Fruit fly (Drosophila melanogaster) whole organism, embryonic: ENCODE results near the gene Cp7Fa.

Experiments
- CG10209 ChIP-seq: fragments of 200-800 bp; sonication (Bioruptor generic); optimal IDR thresholded peaks from 3 replicates; lab custom pipeline; 2017; ENCODE audit warnings: missing biosample characterization, mild to moderate bottlenecking, missing genetic modification characterization, missing genetic modification reagents
- CG10274 ChIP-seq: fragments of 200-800 bp; sonication (Bioruptor generic); optimal IDR thresholded peaks from 3 replicates; lab custom pipeline; 2017; ENCODE audit warnings: missing biosample characterization, mild to moderate bottlenecking, missing genetic modification characterization
- CG10431 ChIP-seq: fragments of 200-800 bp; sonication (Bioruptor generic); optimal IDR thresholded peaks from 3 replicates; lab custom pipeline; 2018; ENCODE audit warnings: missing biosample characterization, mild to moderate bottlenecking, missing genetic modification characterization
- CG11456 ChIP-seq: fragments of 200-800 bp; sonication (Bioruptor generic); IDR thresholded peaks from 3 replicates; pipeline ENCODE4 v1.3.6; 2022; ENCODE audit warnings: missing biosample characterization, missing genetic modification characterization
- CG11723 ChIP-seq: fragments of 200-800 bp; sonication (Bioruptor generic); optimal IDR thresholded peaks from 2 replicates; lab custom pipeline; 2017; ENCODE audit warnings: missing biosample characterization, mild to moderate bottlenecking, missing genetic modification characterization
- CG12155 ChIP-seq: fragments of 200-800 bp; sonication (Bioruptor generic); optimal IDR thresholded peaks from 3 replicates; lab custom pipeline; 2016; ENCODE audit warnings: missing biosample characterization, missing genetic modification characterization
- CG12236 ChIP-seq: fragments of 200-800 bp; sonication (Bioruptor generic); optimal IDR thresholded peaks from 2 replicates; lab custom pipeline; 2016; ENCODE audit warnings: missing biosample characterization, missing genetic modification characterization
- CG13123 ChIP-seq: fragments of 200-800 bp; sonication (Bioruptor generic); optimal IDR thresholded peaks from 2 replicates; lab custom pipeline; 2016; ENCODE audit warnings: missing biosample characterization, missing genetic modification characterization
- CG13894 ChIP-seq: fragments of 200-800 bp; sonication (Bioruptor generic); optimal IDR thresholded peaks from 3 replicates; lab custom pipeline; 2018; ENCODE audit warnings: missing biosample characterization, mild to moderate bottlenecking, missing genetic modification characterization, moderate library complexity
- CG1647 ChIP-seq: fragments of 200-800 bp; sonication (Bioruptor generic); optimal IDR thresholded peaks from 3 replicates; lab custom pipeline; 2016; ENCODE audit warnings: missing biosample characterization, missing genetic modification characterization
- CG16863 ChIP-seq: fragments of 200-800 bp; sonication (Bioruptor generic); optimal IDR thresholded peaks from 3 replicates; lab custom pipeline; 2016; ENCODE audit warnings: missing biosample characterization, missing genetic modification characterization
- CG17186 ChIP-seq: fragments of 200-800 bp; sonication (Bioruptor generic); optimal IDR thresholded peaks from 3 replicates; lab custom pipeline; 2017; ENCODE audit warnings: missing biosample characterization, missing genetic modification reagents, missing genetic modification characterization
- CG17568 ChIP-seq: fragments of 200-800 bp; sonication (Bioruptor generic); optimal IDR thresholded peaks from 2 replicates; lab custom pipeline; 2018; ENCODE audit warnings: missing biosample characterization, mild to moderate bottlenecking, missing genetic modification characterization, moderate library complexity
- CG18599 ChIP-seq: fragments of 200-800 bp; sonication (Bioruptor generic); optimal IDR thresholded peaks from 3 replicates; lab custom pipeline; 2017; ENCODE audit warnings: missing biosample characterization, missing genetic modification characterization, mild to moderate bottlenecking, moderate library complexity, missing genetic modification reagents
- CG2116 ChIP-seq: fragments of 200-800 bp; sonication (Bioruptor generic); optimal IDR thresholded peaks from 3 replicates; lab custom pipeline; 2018; ENCODE audit warnings: missing biosample characterization, mild to moderate bottlenecking, missing genetic modification characterization
- CG2129 ChIP-seq: fragments of 200-800 bp; sonication (Bioruptor generic); IDR thresholded peaks from 2 replicates; pipeline ENCODE4 v1.3.6; 2022; ENCODE audit warnings: missing biosample characterization, missing genetic modification characterization; ENCODE audit not compliant: partially characterized antibody
- CG4360 ChIP-seq: fragments of 200-800 bp; sonication (Bioruptor generic); IDR thresholded peaks from 2 replicates; pipeline ENCODE4 v1.3.6; 2022; ENCODE audit warnings: missing biosample characterization, missing genetic modification characterization
- CG6175 ChIP-seq: fragments of 200-800 bp; sonication (Bioruptor generic); IDR thresholded peaks from 3 replicates; pipeline ENCODE4 v1.3.6; 2022; ENCODE audit warnings: missing biosample characterization, missing genetic modification characterization
- CG6272 ChIP-seq: fragments of 200-800 bp; sonication (Bioruptor generic); IDR thresholded peaks from 2 replicates; pipeline ENCODE4 v1.3.6; 2022; ENCODE audit warnings: missing biosample characterization, missing genetic modification characterization
- CG7745 ChIP-seq: fragments of 200-800 bp; sonication (Bioruptor generic); optimal IDR thresholded peaks from 2 replicates; lab custom pipeline; 2018; ENCODE audit warnings: missing biosample characterization, mild to moderate bottlenecking, missing genetic modification characterization, moderate library complexity
- CG8290 ChIP-seq, 3 experiments: fragments of 200-800 bp; sonication (Bioruptor generic); optimal IDR thresholded peaks; 2 replicates each; lab custom pipeline; 2016 to 2019; ENCODE audit warnings: missing biosample characterization in 3 of 3, missing genetic modification characterization in 3 of 3, mild to moderate bottlenecking in 2 of 3, moderate library complexity in 1 of 3
- CG8359 ChIP-seq: fragments of 200-800 bp; sonication (Bioruptor generic); optimal IDR thresholded peaks from 2 replicates; lab custom pipeline; 2017; ENCODE audit warnings: missing biosample characterization, mild to moderate bottlenecking, missing genetic modification characterization, borderline replicate concordance
- CTCF ChIP-seq: fragments of 200-800 bp; sonication (Bioruptor generic); optimal IDR thresholded peaks from 2 replicates; lab custom pipeline; 2017; ENCODE audit warnings: missing biosample characterization, mild to moderate bottlenecking, missing genetic modification characterization, moderate library complexity
- CkIIα-i1 ChIP-seq: fragments of 200-800 bp; sonication (Bioruptor generic); IDR thresholded peaks from 2 replicates; pipeline ENCODE4 v1.3.6; 2022; ENCODE audit warnings: missing biosample characterization, missing genetic modification characterization
- D ChIP-seq, 2 experiments: fragments of 200-800 bp in 1 of 2; fragments of >200 bp in 1 of 2; sonication (Bioruptor generic) in 1 of 2; optimal IDR thresholded peaks; 2 replicates in 1 of 2; 3 replicates in 1 of 2; lab custom pipeline; 2017; ENCODE audit warnings: mild to moderate bottlenecking in 1 of 2, missing biosample characterization in 1 of 2, missing genetic modification characterization in 1 of 2, missing genetic modification reagents in 1 of 2
- Dip3 ChIP-seq: fragments of 200-800 bp; sonication (Bioruptor generic); optimal IDR thresholded peaks from 3 replicates; lab custom pipeline; 2016; ENCODE audit warnings: missing biosample characterization, missing genetic modification characterization
- Fer3 ChIP-seq: fragments of 200-800 bp; sonication (Bioruptor generic); optimal IDR thresholded peaks from 2 replicates; lab custom pipeline; 2018; ENCODE audit warnings: missing biosample characterization, mild to moderate bottlenecking, missing genetic modification characterization, moderate library complexity
- Hey ChIP-seq: fragments of 200-800 bp; sonication (Bioruptor generic); optimal IDR thresholded peaks from 3 replicates; lab custom pipeline; 2018; ENCODE audit warnings: missing biosample characterization, mild to moderate bottlenecking, missing genetic modification characterization
- HmgZ ChIP-seq: fragments of 200-800 bp; sonication (Bioruptor generic); optimal IDR thresholded peaks from 2 replicates; lab custom pipeline; 2018; ENCODE audit warnings: missing biosample characterization, mild to moderate bottlenecking, missing genetic modification characterization
- Hr51 ChIP-seq, 2 experiments: fragments of 200-800 bp; sonication (Bioruptor generic); optimal IDR thresholded peaks; 2 replicates in 1 of 2; 3 replicates in 1 of 2; lab custom pipeline; 2016 to 2018; ENCODE audit warnings: missing biosample characterization in 2 of 2, missing genetic modification characterization in 2 of 2, mild to moderate bottlenecking in 1 of 2, moderate library complexity in 1 of 2
- Lim3 ChIP-seq: fragments of 200-800 bp; sonication (Bioruptor generic); IDR thresholded peaks from 2 replicates; pipeline ENCODE4 v1.3.6; 2022; ENCODE audit warnings: missing biosample characterization, missing genetic modification characterization
- abd-A ChIP-seq: fragments of 200-800 bp; sonication (Bioruptor generic); optimal IDR thresholded peaks from 3 replicates; lab custom pipeline; 2019; ENCODE audit warnings: missing biosample characterization, mild to moderate bottlenecking, missing genetic modification characterization, moderate library complexity
- ac ChIP-seq: fragments of 200-800 bp; sonication (Bioruptor generic); optimal IDR thresholded peaks from 3 replicates; lab custom pipeline; 2017; ENCODE audit warnings: missing biosample characterization, mild to moderate bottlenecking, missing genetic modification characterization
- btn ChIP-seq: fragments of 200-800 bp; sonication (Bioruptor generic); optimal IDR thresholded peaks from 2 replicates; lab custom pipeline; 2016; ENCODE audit warnings: missing biosample characterization, missing genetic modification characterization
- cas ChIP-seq: fragments of 200-800 bp; sonication (Bioruptor generic); IDR thresholded peaks from 2 replicates; pipeline ENCODE4 v1.3.6; 2022; ENCODE audit warnings: missing biosample characterization, missing genetic modification characterization
- caup ChIP-seq: fragments of 200-800 bp; sonication (Bioruptor generic); optimal IDR thresholded peaks from 3 replicates; lab custom pipeline; 2017; ENCODE audit warnings: missing biosample characterization, mild to moderate bottlenecking, missing genetic modification characterization, moderate library complexity; ENCODE audit not compliant: severe bottlenecking
- danr ChIP-seq: fragments of 200-800 bp; sonication (Bioruptor generic); IDR thresholded peaks from 2 replicates; pipeline ENCODE4 v1.3.6; 2022; ENCODE audit warnings: missing biosample characterization, missing genetic modification characterization
- dm ChIP-seq: fragments of 200-800 bp; sonication (Bioruptor generic); optimal IDR thresholded peaks from 3 replicates; lab custom pipeline; 2016; ENCODE audit warnings: missing biosample characterization, missing genetic modification characterization
- gce ChIP-seq: fragments of 200-800 bp; sonication (Bioruptor generic); IDR thresholded peaks from 3 replicates; pipeline ENCODE4 v1.3.6; 2022; ENCODE audit warnings: missing biosample characterization, missing genetic modification characterization
- gfzf ChIP-seq: fragments of 200-800 bp; sonication (Bioruptor generic); optimal IDR thresholded peaks from 2 replicates; lab custom pipeline; 2016; ENCODE audit warnings: missing biosample characterization, mild to moderate bottlenecking, missing genetic modification characterization, moderate library complexity
- kay ChIP-seq: fragments of 200-800 bp; sonication (Bioruptor generic); optimal IDR thresholded peaks from 2 replicates; lab custom pipeline; 2016; ENCODE audit warnings: missing biosample characterization, missing genetic modification characterization
- ken ChIP-seq: fragments of 200-800 bp; sonication (Bioruptor generic); IDR thresholded peaks from 3 replicates; pipeline ENCODE4 v1.3.6; 2022; ENCODE audit warnings: missing biosample characterization, missing genetic modification characterization
- kni ChIP-seq: fragments of 200-800 bp; sonication (Bioruptor generic); optimal IDR thresholded peaks from 3 replicates; lab custom pipeline; 2017; ENCODE audit warnings: mild to moderate bottlenecking, missing biosample characterization, missing genetic modification reagents, missing genetic modification characterization
- mirr ChIP-seq: fragments of 200-800 bp; sonication (Bioruptor generic); optimal IDR thresholded peaks from 3 replicates; lab custom pipeline; 2018; ENCODE audit warnings: missing biosample characterization, mild to moderate bottlenecking, missing genetic modification characterization
- mld ChIP-seq: fragments of 200-800 bp; sonication (Bioruptor generic); IDR thresholded peaks from 3 replicates; pipeline ENCODE4 v1.3.6; 2022; ENCODE audit warnings: missing biosample characterization, missing genetic modification characterization; ENCODE audit not compliant: partially characterized antibody
- phol ChIP-seq: fragments of 200-800 bp; sonication (Bioruptor generic); optimal IDR thresholded peaks from 3 replicates; lab custom pipeline; 2018; ENCODE audit warnings: missing biosample characterization, mild to moderate bottlenecking, missing genetic modification characterization, moderate library complexity
- rib ChIP-seq: fragments of 200-800 bp; sonication (Bioruptor generic); IDR thresholded peaks from 2 replicates; pipeline ENCODE4 v1.3.6; 2022; ENCODE audit warnings: missing biosample characterization, missing genetic modification characterization
- ro ChIP-seq: fragments of 200-800 bp; sonication (Bioruptor generic); IDR thresholded peaks from 2 replicates; pipeline ENCODE4 v1.3.6; 2022; ENCODE audit warnings: missing biosample characterization, missing genetic modification characterization

Gene Cp7Fa

DNA sequence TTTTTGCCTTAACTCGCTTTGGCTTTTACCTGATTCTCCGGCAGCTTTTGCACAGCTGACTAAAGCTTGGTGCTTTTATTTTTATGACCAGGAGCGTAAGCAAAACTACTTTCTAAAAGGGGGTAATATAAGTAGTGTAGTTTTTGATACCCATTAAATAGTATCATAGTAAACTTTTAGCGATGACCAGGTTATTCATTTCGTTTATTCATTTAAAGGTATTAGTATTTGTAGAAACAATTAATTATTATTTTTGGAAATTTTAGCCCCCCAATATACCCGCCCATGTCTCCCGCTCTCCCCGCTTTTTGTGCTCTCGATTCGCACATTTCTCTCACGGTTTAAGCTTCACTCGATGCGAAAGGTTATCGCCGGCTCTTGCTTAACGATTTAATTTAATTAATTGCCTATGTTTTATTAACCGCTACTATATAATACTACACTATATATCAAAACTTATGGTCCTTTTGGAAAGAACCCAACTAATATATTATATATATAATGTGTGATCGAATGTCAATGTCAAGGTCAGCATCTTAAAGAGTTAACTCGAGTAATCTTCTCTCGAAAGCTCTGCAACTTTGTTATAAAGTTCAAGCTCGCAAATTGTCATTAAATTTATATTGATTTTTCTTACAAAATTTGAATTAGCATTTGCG is 6.2 kb upstream of the Cp7Fa start, which contains the start of gene Sptr (continued):
- peak; percentile 47 for TF ChIP-seq CG2116
- TF ChIP-seq kay (GFP tag; lab: Kevin White, UChicago) = peak; percentile 66
- TF ChIP-seq gfzf = no peak
- peak; percentile 27 for TF ChIP-seq CG8359 (GFP tag; lab: Kevin White, UChicago)
- TF ChIP-seq HmgZ (tag; lab: Kevin White, UChicago) = peak; percentile 91
- TF ChIP-seq danr (GFP tag; lab: Robert Waterston, UW) = peak; percentile 85
- peak; percentile 78 for TF ChIP-seq ken (GFP tag; lab: Robert Waterston, UW)
- TF ChIP-seq ac = no peak
- no peak for TF ChIP-seq kni (GFP tag; lab: Kevin White, UChicago)
- no peak for TF ChIP-seq CG17186 (GFP tag; lab: Kevin White, UChicago)
- no peak for TF ChIP-seq CG7745 (tag; lab: Kevin White, UChicago)
- peak; percentile 82 for TF ChIP-seq CG12155 (GFP tag; lab: Kevin White, UChicago)
- peak; percentile 14 for TF ChIP-seq Hey (tag; lab: Kevin White, UChicago)
- TF ChIP-seq Lim3 = peak; percentile 42; the same call in 1 of the 2 replicates
- TF ChIP-seq CG6272 = peak; percentile 89
- TF ChIP-seq ro (GFP tag; lab: Robert Waterston, UW) = peak; percentile 56
- TF ChIP-seq Dip3 (GFP tag; lab: Kevin White, UChicago) = peak; percentile 79
- peak; percentile 96 for TF ChIP-seq CG18599 (GFP tag; lab: Kevin White, UChicago)
- TF ChIP-seq CTCF (GFP tag; lab: Kevin White, UChicago) = peak; percentile 33
- peak; percentile 92 for TF ChIP-seq caup (GFP tag; lab: Kevin White, UChicago)
- TF ChIP-seq CG11723 = peak; percentile 68
- no peak for TF ChIP-seq CkIIα-i1
- no peak for TF ChIP-seq btn (GFP tag; lab: Kevin White, UChicago)
- TF ChIP-seq gce (GFP tag; lab: Robert Waterston, UW) = peak; percentile 78; the same call in 2 of the 3 replicates
- TF ChIP-seq abd-A (tag; lab: Kevin White, UChicago) = peak; percentile 66
- peak; percentile 38 for TF ChIP-seq CG13123 (GFP tag; lab: Kevin White, UChicago)
- peak; percentile 63 for TF ChIP-seq CG1647 (GFP tag; lab: Kevin White, UChicago)
- peak; percentile 93 for TF ChIP-seq CG13894 (tag; lab: Kevin White, UChicago)
- TF ChIP-seq D (optimal IDR thresholded peaks at IDR 0.05; lab: Kevin White, UChicago) = no peak
- peak; percentile 57 for TF ChIP-seq D (GFP tag; optimal IDR thresholded peaks at IDR 0.05; lab: Kevin White, UChicago)
- no peak for TF ChIP-seq CG10431 (GFP tag; lab: Kevin White, UChicago)
- TF ChIP-seq CG10274 (GFP tag; lab: Kevin White, UChicago) = peak; percentile 65
- TF ChIP-seq CG8290 (GFP tag; optimal IDR thresholded peaks at IDR 0.05; lab: Kevin White, UChicago) = peak; percentile 20
- peak in 1 of 2 experiments; percentile 80 for TF ChIP-seq CG8290 (tag; optimal IDR thresholded peaks at IDR 0.05; lab: Kevin White, UChicago)
- no peak for TF ChIP-seq CG2129 (GFP tag; lab: Robert Waterston, UW)
- TF ChIP-seq phol (tag; lab: Kevin White, UChicago) = peak; percentile 76
- TF ChIP-seq CG12236 (GFP tag; lab: Kevin White, UChicago) = no peak
- peak; percentile 57 for TF ChIP-seq CG16863 (GFP tag; lab: Kevin White, UChicago)
- TF ChIP-seq mirr (GFP tag; lab: Kevin White, UChicago) = peak; percentile 63
- peak; percentile 34; the same call in 1 of the 2 replicates for TF ChIP-seq CG4360 (GFP tag; lab: Robert Waterston, UW)
- peak; percentile 87 for TF ChIP-seq CG10209 (GFP tag; lab: Kevin White, UChicago)
- TF ChIP-seq dm = peak; percentile 28
- peak; percentile 88 for TF ChIP-seq CG11456 (GFP tag; lab: Robert Waterston, UW)
- peak; percentile 84 for TF ChIP-seq rib (GFP tag; lab: Robert Waterston, UW)
- TF ChIP-seq CG6175 (GFP tag; lab: Robert Waterston, UW) = peak; percentile 78; the same call in 2 of the 3 replicates
- peak; percentile 64 to 94 for TF ChIP-seq Hr51 (GFP tag; optimal IDR thresholded peaks at IDR 0.05; lab: Kevin White, UChicago)
- TF ChIP-seq cas (GFP tag; lab: Robert Waterston, UW) = peak; percentile 82
- TF ChIP-seq CG17568 (GFP tag; lab: Kevin White, UChicago) = peak; percentile 83
- no peak for TF ChIP-seq mld (GFP tag; lab: Robert Waterston, UW)
- TF ChIP-seq Fer3 = peak; percentile 91
